Fruit fly (Drosophila melanogaster) whole organism, adult: ENCODE data around the gene v.

Experiments
- CG12768 ChIP-seq: fragments of 200-800 bp; sonication (Bioruptor generic); optimal IDR thresholded peaks from 2 replicates; lab custom pipeline; 2017; ENCODE audit warnings: missing biosample characterization, missing genetic modification characterization, mild to moderate bottlenecking, moderate library complexity, missing genetic modification reagents
- CG1620 ChIP-seq: fragments of 200-800 bp; sonication (Bioruptor generic); optimal IDR thresholded peaks from 2 replicates; lab custom pipeline; 2016; ENCODE audit warnings: missing biosample characterization, missing genetic modification characterization
- kay ChIP-seq: fragments of 200-800 bp; sonication (Bioruptor generic); peaks from one replicate; lab custom pipeline; 2016; ENCODE audit warnings: missing biosample characterization, missing genetic modification characterization, borderline replicate concordance

DNA sequence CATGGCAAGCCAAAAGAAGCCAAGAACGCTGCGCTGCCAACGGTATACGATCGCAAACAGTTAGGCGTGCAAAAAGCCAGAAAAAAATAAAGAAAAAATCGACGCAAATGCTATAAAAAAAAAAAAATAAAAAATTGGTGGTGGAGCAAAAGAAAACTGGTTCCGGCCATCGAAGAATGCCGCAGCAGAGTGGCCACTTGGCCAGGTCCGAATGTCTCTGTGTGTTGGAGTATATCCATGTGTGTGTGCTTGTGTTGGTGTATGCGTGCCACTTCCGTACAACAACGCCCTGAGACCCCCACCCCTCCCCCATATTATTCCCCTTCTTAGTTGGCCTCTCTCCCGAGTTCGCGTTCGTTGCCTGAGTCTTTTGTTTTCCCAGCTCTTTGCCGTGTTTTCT is 8.5 kb downstream of the v start:
- TF ChIP-seq CG12768 (GFP tag; lab: Kevin White, UChicago) (no peak), CG1620 (no peak), kay (GFP tag; lab: Kevin White, UChicago) (no peak)
